Fruit fly (Drosophila melanogaster) whole organism, pupa: ENCODE results near the gene CG1572.

Source experiments
- CG17806 ChIP-seq: fragments of 200-800 bp; sonication (Bioruptor generic); optimal IDR thresholded peaks from 2 replicates; lab custom pipeline; 2018; ENCODE audit warnings: missing biosample characterization, mild to moderate bottlenecking, missing genetic modification characterization, moderate library complexity
- CG34367 ChIP-seq: fragments of 200-800 bp; sonication (Bioruptor generic); optimal IDR thresholded peaks from 2 replicates; lab custom pipeline; 2018; ENCODE audit warnings: missing biosample characterization, mild to moderate bottlenecking, missing genetic modification characterization
- CG4496 ChIP-seq: fragments of 200-800 bp; sonication (Bioruptor generic); IDR thresholded peaks from 3 replicates; pipeline ENCODE4 v1.3.6; 2022; ENCODE audit warnings: missing biosample characterization, missing genetic modification characterization
- CG8159 ChIP-seq: fragments of 200-800 bp; sonication (Bioruptor generic); optimal IDR thresholded peaks from 3 replicates; lab custom pipeline; 2018; ENCODE audit warnings: missing biosample characterization, mild to moderate bottlenecking, missing genetic modification characterization, moderate library complexity
- D1 ChIP-seq: fragments of 200-800 bp; sonication (Bioruptor generic); optimal IDR thresholded peaks from 2 replicates; lab custom pipeline; 2018; ENCODE audit warnings: missing biosample characterization, mild to moderate bottlenecking, missing genetic modification characterization, moderate library complexity
- EcR ChIP-seq: fragments of 200-800 bp; sonication (Bioruptor generic); optimal IDR thresholded peaks from 3 replicates; lab custom pipeline; 2019; ENCODE audit warnings: missing biosample characterization, missing genetic modification characterization, mild to moderate bottlenecking, moderate library complexity, missing genetic modification reagents
- Pif1A ChIP-seq: fragments of 200-800 bp; sonication (Bioruptor generic); optimal IDR thresholded peaks from 3 replicates; lab custom pipeline; 2016; ENCODE audit warnings: missing biosample characterization, missing genetic modification characterization
- fd96Ca ChIP-seq: fragments of 200-800 bp; sonication (Bioruptor generic); IDR thresholded peaks from 3 replicates; pipeline ENCODE4 v1.3.6; 2022; ENCODE audit warnings: missing biosample characterization, missing genetic modification characterization
- rn ChIP-seq: fragments of 200-800 bp; sonication (Bioruptor generic); IDR thresholded peaks from 2 replicates; pipeline ENCODE4 v1.3.6; 2022; ENCODE audit warnings: missing biosample characterization, missing genetic modification characterization

DNA sequence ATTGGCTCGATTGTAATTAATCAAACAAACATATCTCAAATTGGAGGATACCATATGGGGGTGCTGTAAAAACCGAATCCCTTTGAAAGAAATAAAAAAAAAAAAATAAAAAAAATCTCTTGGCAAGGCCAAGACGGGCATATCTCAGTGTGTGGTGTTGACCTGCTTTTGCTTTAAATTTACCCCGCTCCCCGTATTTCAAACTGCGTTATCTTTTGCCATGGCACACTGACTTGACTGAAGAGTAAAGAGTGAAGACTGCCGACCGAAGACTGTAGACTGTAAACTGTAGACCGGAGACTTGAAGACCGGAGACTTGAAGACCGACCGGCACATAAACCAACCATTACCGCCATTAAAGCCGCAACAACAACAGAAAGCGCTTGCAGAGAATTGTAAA is 46.5 kb downstream of the CG1572 start:
- no peak for TF ChIP-seq rn (GFP tag; lab: Robert Waterston, UW)
- no peak for TF ChIP-seq EcR (GFP tag; lab: Kevin White, UChicago)
- no peak for TF ChIP-seq CG17806 (tag; lab: Kevin White, UChicago)
- TF ChIP-seq CG34367 (tag; lab: Kevin White, UChicago), result no peak
- no peak for TF ChIP-seq D1
- TF ChIP-seq fd96Ca (GFP tag; lab: Robert Waterston, UW), result no peak
- TF ChIP-seq Pif1A (GFP tag; lab: Kevin White, UChicago), result no peak
- TF ChIP-seq CG4496 (GFP tag; lab: Robert Waterston, UW), result no peak
- TF ChIP-seq CG8159 (tag; lab: Kevin White, UChicago), result no peak
